Fruit fly (Drosophila melanogaster) whole organism, embryonic: ENCODE measurements around the gene Vha55.

Experiments used
- Antp ChIP-seq: fragments of 200-800 bp; sonication (Bioruptor generic); optimal IDR thresholded peaks from 3 replicates; lab custom pipeline; 2016; ENCODE audit warnings: missing biosample characterization, missing genetic modification characterization
- Atf6 ChIP-seq: fragments of 200-800 bp; sonication (Bioruptor generic); IDR thresholded peaks from 2 replicates; pipeline ENCODE4 v1.3.6; 2022; ENCODE audit warnings: missing biosample characterization, missing genetic modification characterization
- CG11093 ChIP-seq: fragments of 200-800 bp; sonication (Bioruptor generic); IDR thresholded peaks from 3 replicates; pipeline ENCODE4 v1.3.6; 2022; ENCODE audit warnings: missing biosample characterization, missing genetic modification characterization
- CG11560 ChIP-seq: fragments of 200-800 bp; sonication (Bioruptor generic); IDR thresholded peaks from 3 replicates; pipeline ENCODE4 v1.3.6; 2022; ENCODE audit warnings: missing biosample characterization, missing genetic modification characterization
- CG12299 ChIP-seq: fragments of 200-800 bp; sonication (Bioruptor generic); optimal IDR thresholded peaks from 2 replicates; lab custom pipeline; 2018; ENCODE audit warnings: missing biosample characterization, mild to moderate bottlenecking, missing genetic modification characterization
- CG12391 ChIP-seq: fragments of 200-800 bp; sonication (Bioruptor generic); optimal IDR thresholded peaks from 3 replicates; lab custom pipeline; 2018; ENCODE audit warnings: missing biosample characterization, mild to moderate bottlenecking, missing genetic modification characterization, moderate library complexity
- CG13424 ChIP-seq: fragments of 200-800 bp; sonication (Bioruptor generic); optimal IDR thresholded peaks from 2 replicates; lab custom pipeline; 2019; ENCODE audit warnings: missing biosample characterization, mild to moderate bottlenecking, missing genetic modification characterization, moderate library complexity
- CG13624 ChIP-seq: fragments of 200-800 bp; sonication (Bioruptor generic); optimal IDR thresholded peaks from 2 replicates; lab custom pipeline; 2016; ENCODE audit warnings: missing biosample characterization, missing genetic modification characterization
- CG13894 ChIP-seq: fragments of 200-800 bp; sonication (Bioruptor generic); optimal IDR thresholded peaks from 3 replicates; lab custom pipeline; 2018; ENCODE audit warnings: missing biosample characterization, mild to moderate bottlenecking, missing genetic modification characterization, moderate library complexity
- CG1602 ChIP-seq: fragments of 200-800 bp; sonication (Bioruptor generic); optimal IDR thresholded peaks from 3 replicates; lab custom pipeline; 2016; ENCODE audit warnings: missing biosample characterization, missing genetic modification characterization
- CG17385 ChIP-seq: fragments of 200-800 bp; sonication (Bioruptor generic); optimal IDR thresholded peaks from 3 replicates; lab custom pipeline; 2018; ENCODE audit warnings: missing biosample characterization, mild to moderate bottlenecking, missing genetic modification characterization
- CG1832 ChIP-seq: fragments of 200-800 bp; sonication (Bioruptor generic); optimal IDR thresholded peaks from 2 replicates; lab custom pipeline; 2017; ENCODE audit warnings: missing biosample characterization, mild to moderate bottlenecking, missing genetic modification characterization, inconsistent platforms
- CG2202 ChIP-seq: fragments of 200-800 bp; sonication (Bioruptor generic); optimal IDR thresholded peaks from 2 replicates; lab custom pipeline; 2018; ENCODE audit warnings: missing biosample characterization, mild to moderate bottlenecking, missing genetic modification characterization
- CG3065 ChIP-seq: fragments of 200-800 bp; sonication (Bioruptor generic); optimal IDR thresholded peaks from 2 replicates; lab custom pipeline; 2016; ENCODE audit warnings: missing biosample characterization, missing genetic modification characterization
- CG33213 ChIP-seq: fragments of 200-800 bp; sonication (Bioruptor generic); optimal IDR thresholded peaks from 3 replicates; lab custom pipeline; 2016; ENCODE audit warnings: missing biosample characterization, missing genetic modification characterization
- CG33557 ChIP-seq: fragments of 200-800 bp; sonication (Bioruptor generic); optimal IDR thresholded peaks from 2 replicates; lab custom pipeline; 2019; ENCODE audit warnings: missing biosample characterization, mild to moderate bottlenecking, missing genetic modification characterization, moderate library complexity
- CG4854 ChIP-seq: fragments of 200-800 bp; sonication (Bioruptor generic); optimal IDR thresholded peaks from 2 replicates; lab custom pipeline; 2016; ENCODE audit warnings: missing biosample characterization, missing genetic modification characterization, inconsistent platforms
- CG5245 ChIP-seq: fragments of 200-800 bp; sonication (Bioruptor generic); optimal IDR thresholded peaks from 3 replicates; lab custom pipeline; 2016; ENCODE audit warnings: missing biosample characterization, missing genetic modification characterization
- CG6654 ChIP-seq: fragments of 200-800 bp; sonication (Bioruptor generic); optimal IDR thresholded peaks from 2 replicates; lab custom pipeline; 2017; ENCODE audit warnings: missing biosample characterization, mild to moderate bottlenecking, missing genetic modification characterization
- CG6689 ChIP-seq: fragments of 200-800 bp; sonication (Bioruptor generic); IDR thresholded peaks from 2 replicates; pipeline ENCODE4 v1.3.6; 2022; ENCODE audit warnings: missing biosample characterization, missing genetic modification characterization
- CG6791 ChIP-seq: fragments of 200-800 bp; sonication (Bioruptor generic); IDR thresholded peaks from 3 replicates; pipeline ENCODE4 v1.3.6; 2022; ENCODE audit warnings: missing biosample characterization, missing genetic modification characterization; ENCODE audit not compliant: partially characterized antibody
- CG6854 ChIP-seq: fragments of 200-800 bp; sonication (Bioruptor generic); optimal IDR thresholded peaks from 3 replicates; lab custom pipeline; 2017; ENCODE audit warnings: missing biosample characterization, mild to moderate bottlenecking, missing genetic modification characterization
- CG7556 ChIP-seq: fragments of 200-800 bp; sonication (Bioruptor generic); optimal IDR thresholded peaks from 2 replicates; lab custom pipeline; 2017; ENCODE audit warnings: missing biosample characterization, mild to moderate bottlenecking, missing genetic modification characterization
- CG7745 ChIP-seq: fragments of 200-800 bp; sonication (Bioruptor generic); optimal IDR thresholded peaks from 2 replicates; lab custom pipeline; 2018; ENCODE audit warnings: missing biosample characterization, mild to moderate bottlenecking, missing genetic modification characterization, moderate library complexity
- CG8290 ChIP-seq, 3 experiments: fragments of 200-800 bp; sonication (Bioruptor generic); optimal IDR thresholded peaks; 2 replicates each; lab custom pipeline; 2016 to 2019; ENCODE audit warnings: missing biosample characterization in 3 of 3, missing genetic modification characterization in 3 of 3, mild to moderate bottlenecking in 2 of 3, moderate library complexity in 1 of 3
- CoRest ChIP-seq: fragments of 200-800 bp; sonication (Bioruptor generic); optimal IDR thresholded peaks from 3 replicates; lab custom pipeline; 2018; ENCODE audit warnings: missing biosample characterization, mild to moderate bottlenecking, missing genetic modification characterization, moderate library complexity
- D ChIP-seq, 2 experiments: fragments of 200-800 bp in 1 of 2; fragments of >200 bp in 1 of 2; sonication (Bioruptor generic) in 1 of 2; optimal IDR thresholded peaks; 2 replicates in 1 of 2; 3 replicates in 1 of 2; lab custom pipeline; 2017; ENCODE audit warnings: mild to moderate bottlenecking in 1 of 2, missing biosample characterization in 1 of 2, missing genetic modification characterization in 1 of 2, missing genetic modification reagents in 1 of 2
- Dip2 ChIP-seq: fragments of 200-800 bp; sonication (Bioruptor generic); IDR thresholded peaks from 2 replicates; pipeline ENCODE4 v1.3.6; 2022; ENCODE audit warnings: missing biosample characterization, missing genetic modification characterization
- HLH3B ChIP-seq: fragments of 200-800 bp; sonication (Bioruptor generic); IDR thresholded peaks from 2 replicates; pipeline ENCODE4 v1.3.6; 2022; ENCODE audit warnings: missing biosample characterization, missing genetic modification characterization
- Myb ChIP-seq: fragments of 200-800 bp; sonication (Bioruptor generic); optimal IDR thresholded peaks from 2 replicates; lab custom pipeline; 2016; ENCODE audit warnings: missing biosample characterization, missing genetic modification characterization
- NFAT ChIP-seq: fragments of 200-800 bp; sonication (Bioruptor generic); IDR thresholded peaks from 2 replicates; pipeline ENCODE4 v1.3.6; 2022; ENCODE audit warnings: missing biosample characterization, missing genetic modification characterization
- Nf-YC ChIP-seq: fragments of 200-800 bp; optimal IDR thresholded peaks from 3 replicates; lab custom pipeline; 2019; ENCODE audit warnings: missing biosample characterization, mild to moderate bottlenecking, missing genetic modification characterization, moderate library complexity
- Ravus ChIP-seq: fragments of 200-800 bp; sonication (Bioruptor generic); IDR thresholded peaks from 2 replicates; pipeline ENCODE4 v1.3.6; 2022; ENCODE audit warnings: missing biosample characterization, missing genetic modification characterization
- ab ChIP-seq: fragments of 200-800 bp; sonication (Bioruptor generic); optimal IDR thresholded peaks from 2 replicates; lab custom pipeline; 2016; ENCODE audit warnings: missing biosample characterization, missing genetic modification characterization
- abd-A ChIP-seq: fragments of 200-800 bp; sonication (Bioruptor generic); optimal IDR thresholded peaks from 3 replicates; lab custom pipeline; 2019; ENCODE audit warnings: missing biosample characterization, mild to moderate bottlenecking, missing genetic modification characterization, moderate library complexity
- az2 ChIP-seq: fragments of 200-800 bp; sonication (Bioruptor generic); optimal IDR thresholded peaks from 3 replicates; lab custom pipeline; 2016; ENCODE audit warnings: missing biosample characterization, missing genetic modification characterization
- bab2 ChIP-seq: fragments of 200-800 bp; sonication (Bioruptor generic); optimal IDR thresholded peaks from 2 replicates; lab custom pipeline; 2016; ENCODE audit warnings: missing biosample characterization, missing genetic modification characterization
- bsh ChIP-seq, 2 experiments: fragments of 200-800 bp; sonication (Bioruptor generic); optimal IDR thresholded peaks; 2 replicates each; lab custom pipeline; 2017 to 2018; ENCODE audit warnings: mild to moderate bottlenecking in 2 of 2, missing biosample characterization in 2 of 2, missing genetic modification characterization in 2 of 2, moderate library complexity in 1 of 2
- dmrt11E ChIP-seq: fragments of 200-800 bp; sonication (Bioruptor generic); optimal IDR thresholded peaks from 3 replicates; lab custom pipeline; 2018; ENCODE audit warnings: missing biosample characterization, mild to moderate bottlenecking, missing genetic modification characterization, moderate library complexity
- dmrt99B ChIP-seq: fragments of 200-800 bp; sonication (Bioruptor generic); optimal IDR thresholded peaks from 2 replicates; lab custom pipeline; 2018; ENCODE audit warnings: missing biosample characterization, mild to moderate bottlenecking, missing genetic modification characterization, moderate library complexity
- esg ChIP-seq: fragments of 200-800 bp; sonication (Bioruptor generic); conservative IDR thresholded peaks from 2 replicates; pipeline ENCODE4 v1.3.6; 2022; ENCODE audit warnings: missing biosample characterization, missing genetic modification characterization
- ham ChIP-seq: fragments of 200-800 bp; sonication (Bioruptor generic); IDR thresholded peaks from 2 replicates; pipeline ENCODE4 v1.3.6; 2022; ENCODE audit warnings: missing biosample characterization, missing genetic modification characterization
- jing ChIP-seq: fragments of 200-800 bp; sonication (Bioruptor generic); optimal IDR thresholded peaks from 2 replicates; lab custom pipeline; 2018; ENCODE audit warnings: missing biosample characterization, mild to moderate bottlenecking, missing genetic modification characterization
- knrl ChIP-seq: fragments of 200-800 bp; sonication (Bioruptor generic); IDR thresholded peaks from 3 replicates; pipeline ENCODE4 v1.3.6; 2022; ENCODE audit warnings: missing biosample characterization, missing genetic modification characterization; ENCODE audit not compliant: partially characterized antibody
- lmd ChIP-seq: fragments of 200-800 bp; sonication (Bioruptor generic); IDR thresholded peaks from 2 replicates; pipeline ENCODE4 v1.3.6; 2022; ENCODE audit warnings: missing biosample characterization, missing genetic modification characterization
- odd ChIP-seq: fragments of 200-800 bp; sonication (Bioruptor generic); optimal IDR thresholded peaks from 2 replicates; lab custom pipeline; 2017; ENCODE audit warnings: missing biosample characterization, mild to moderate bottlenecking, missing genetic modification characterization
- org-1 ChIP-seq: fragments of 200-800 bp; sonication (Bioruptor generic); optimal IDR thresholded peaks from 2 replicates; lab custom pipeline; 2017; ENCODE audit warnings: missing biosample characterization, missing genetic modification characterization
- psq ChIP-seq: fragments of 200-800 bp; sonication (Bioruptor generic); optimal IDR thresholded peaks from 2 replicates; lab custom pipeline; 2017; ENCODE audit warnings: missing biosample characterization, missing genetic modification characterization
- sd ChIP-seq: fragments of 200-800 bp; sonication (Bioruptor generic); optimal IDR thresholded peaks from 3 replicates; lab custom pipeline; 2018; ENCODE audit warnings: missing biosample characterization, mild to moderate bottlenecking, missing genetic modification characterization, moderate library complexity

The Vha55 gene

DNA sequence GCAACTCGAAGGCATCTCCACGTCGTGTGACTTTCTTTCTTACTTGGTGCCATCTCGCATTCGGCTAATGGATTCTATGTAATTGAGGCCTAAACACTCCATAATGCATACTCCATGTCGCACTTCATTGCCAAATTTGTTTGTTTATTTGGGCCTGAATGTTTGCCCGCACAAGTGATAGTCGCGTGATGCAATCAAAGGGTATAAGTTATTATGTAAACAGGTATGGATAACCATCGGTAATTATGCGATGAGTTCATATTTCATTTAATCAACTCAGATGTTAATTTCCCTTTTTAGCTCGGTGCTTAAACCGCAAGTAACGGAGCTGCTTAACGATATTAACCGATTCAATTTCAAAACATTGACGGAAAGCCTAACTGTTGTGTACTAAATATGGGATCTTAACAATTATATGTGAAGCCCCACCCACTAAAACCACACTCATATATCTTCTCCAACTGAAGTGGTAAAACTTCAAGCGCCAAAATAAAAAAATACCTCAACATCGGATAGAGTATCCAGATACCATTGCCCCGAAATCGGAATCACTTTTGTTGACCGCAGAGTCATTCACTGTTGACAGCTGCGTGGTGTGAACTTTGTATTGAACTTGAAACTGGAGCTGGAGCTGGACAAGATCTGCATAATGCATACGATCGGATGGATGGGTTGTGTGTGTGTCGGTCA lies 17.1 kb upstream of the Vha55 start (continued):
- TF ChIP-seq CG1832 (GFP tag; lab: Kevin White, UChicago) = no peak
- TF ChIP-seq Myb (GFP tag; lab: Kevin White, UChicago) = no peak
- peak; percentile 11 for TF ChIP-seq bab2 (GFP tag; lab: Kevin White, UChicago)
- no peak for TF ChIP-seq HLH3B (GFP tag; lab: Robert Waterston, UW)
- TF ChIP-seq CG4854 (GFP tag; lab: Kevin White, UChicago) = no peak
- no peak for TF ChIP-seq bsh (GFP tag; optimal IDR thresholded peaks at IDR 0.05; lab: Kevin White, UChicago)
- TF ChIP-seq Ravus (GFP tag; lab: Robert Waterston, UW) = no peak
- peak; percentile 15 for TF ChIP-seq CG13424 (tag; lab: Kevin White, UChicago)
- TF ChIP-seq CG6654 = no peak
- no peak for TF ChIP-seq CG11093 (GFP tag; lab: Robert Waterston, UW)
- TF ChIP-seq lmd (GFP tag; lab: Robert Waterston, UW) = no peak
- TF ChIP-seq CG33213 (GFP tag; lab: Kevin White, UChicago) = no peak
- no peak for TF ChIP-seq psq
- TF ChIP-seq ab (GFP tag; lab: Kevin White, UChicago) = no peak
- TF ChIP-seq odd (GFP tag; lab: Kevin White, UChicago) = no peak
- TF ChIP-seq dmrt11E (tag; lab: Kevin White, UChicago) = no peak
- no peak for TF ChIP-seq CG7556
- TF ChIP-seq ham (GFP tag; lab: Robert Waterston, UW) = no peak
- TF ChIP-seq CG12391 (tag; lab: Kevin White, UChicago) = peak; percentile 5
- TF ChIP-seq Antp (GFP tag; lab: Kevin White, UChicago) = no peak
- no peak for TF ChIP-seq CG6689 (GFP tag; lab: Robert Waterston, UW)
- TF ChIP-seq CoRest (tag; lab: Kevin White, UChicago) = peak; percentile 18
- no peak for TF ChIP-seq CG2202 (tag; lab: Kevin White, UChicago)
- TF ChIP-seq jing (GFP tag; lab: Kevin White, UChicago) = peak; percentile 26
- TF ChIP-seq CG1602 = no peak
- TF ChIP-seq CG13894 = no peak
- no peak for TF ChIP-seq Atf6
- no peak for TF ChIP-seq az2 (GFP tag; lab: Kevin White, UChicago)
- no peak for TF ChIP-seq D (optimal IDR thresholded peaks at IDR 0.05; lab: Kevin White, UChicago)
- peak; percentile 0 for TF ChIP-seq D (GFP tag; optimal IDR thresholded peaks at IDR 0.05; lab: Kevin White, UChicago)
- no peak for TF ChIP-seq org-1 (GFP tag; lab: Kevin White, UChicago)
- TF ChIP-seq dmrt99B (tag; lab: Kevin White, UChicago) = peak; percentile 32
- no peak for TF ChIP-seq CG6854 (GFP tag; lab: Kevin White, UChicago)
- no peak for TF ChIP-seq CG5245 (GFP tag; lab: Kevin White, UChicago)
- no peak for TF ChIP-seq knrl (GFP tag; lab: Robert Waterston, UW)
- TF ChIP-seq CG33557 (GFP tag; lab: Kevin White, UChicago) = no peak
- TF ChIP-seq Nf-YC = no peak
- no peak for TF ChIP-seq CG12299 (tag; lab: Kevin White, UChicago)
- TF ChIP-seq CG7745 = no peak
- TF ChIP-seq sd (tag; lab: Kevin White, UChicago) = no peak
- TF ChIP-seq abd-A (tag; lab: Kevin White, UChicago) = no peak
- TF ChIP-seq CG17385 = no peak
- TF ChIP-seq NFAT (GFP tag; lab: Robert Waterston, UW) = no peak
- no peak for TF ChIP-seq CG11560 (tag; lab: Robert Waterston, UW)
- TF ChIP-seq CG3065 (GFP tag; lab: Kevin White, UChicago) = no peak
- no peak for TF ChIP-seq CG13624 (GFP tag; lab: Kevin White, UChicago)
- TF ChIP-seq Dip2 = no peak
- TF ChIP-seq CG6791 (GFP tag; lab: Robert Waterston, UW) = no peak
- 0 out of 2 replicates have a peak, but pooled peaks have one; percentile 12 for TF ChIP-seq esg (GFP tag; lab: Robert Waterston, UW)
- TF ChIP-seq CG8290 (GFP tag; optimal IDR thresholded peaks at IDR 0.05; lab: Kevin White, UChicago) = no peak
- no peak for TF ChIP-seq CG8290 (tag; optimal IDR thresholded peaks at IDR 0.05; lab: Kevin White, UChicago)
